Fruit fly (Drosophila melanogaster): ENCODE data around the gene CG12155.

The CG12155 gene

DNA sequence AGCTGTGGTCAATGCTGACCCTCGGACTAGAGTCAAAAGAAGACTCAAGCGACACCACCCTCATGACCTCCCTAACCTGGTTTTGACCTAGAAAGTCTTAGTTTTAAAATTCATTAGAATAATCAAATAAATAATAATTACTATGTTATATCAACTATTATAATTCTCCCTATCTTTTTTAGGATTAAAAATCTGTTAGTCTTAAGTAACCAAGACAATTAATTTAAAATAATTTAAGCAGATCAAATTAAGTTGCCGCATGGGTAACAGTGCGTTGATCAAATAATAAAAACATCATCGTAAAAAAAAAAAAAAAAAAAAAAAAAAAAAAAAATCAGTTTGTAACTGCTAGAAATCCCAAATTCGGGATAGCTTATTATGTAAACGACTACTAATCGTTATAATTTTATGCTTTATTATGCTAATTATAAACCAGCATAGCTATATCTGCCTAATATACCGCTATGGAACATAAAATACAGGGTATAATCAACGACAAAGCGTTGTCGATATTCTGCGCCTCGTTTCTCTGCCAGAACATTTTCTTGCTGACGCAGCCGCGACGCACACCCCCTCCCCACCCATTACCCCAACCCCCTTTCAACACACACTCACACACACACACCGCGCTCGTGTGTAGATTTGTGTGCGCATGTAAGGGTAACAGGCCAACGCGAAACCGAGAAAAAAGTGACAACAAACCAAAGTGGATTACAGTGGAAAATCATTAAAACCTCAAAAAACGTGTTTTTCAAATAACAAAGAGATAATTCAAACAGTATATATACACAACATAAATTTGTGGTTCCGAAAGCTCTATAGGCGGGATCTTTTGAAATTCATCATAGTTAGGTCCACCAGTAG lies 25.3 kb upstream of the CG12155 start:
- TF ChIP-seq CG7045 (GFP tag; optimal IDR thresholded peaks at IDR 0.05) (peak; percentile 34), CG1620 (GFP tag; optimal IDR thresholded peaks at IDR 0.05) (peak; percentile 62), CG11617 (GFP tag; optimal IDR thresholded peaks at IDR 0.05) (peak; percentile 79), pad (GFP tag; optimal IDR thresholded peaks at IDR 0.05) (peak; percentile 75), CG33017 (tag; optimal IDR thresholded peaks at IDR 0.05) (peak; percentile 61), CG7101 (tag; optimal IDR thresholded peaks at IDR 0.05) (peak; percentile 89), CG5204 (GFP tag; optimal IDR thresholded peaks at IDR 0.05) (peak; percentile 20), Clk (GFP tag; optimal IDR thresholded peaks at IDR 0.05) (peak; percentile 3), tj (GFP tag; optimal IDR thresholded peaks at IDR 0.05) (peak; percentile 100), Mnt (GFP tag; optimal IDR thresholded peaks at IDR 0.05) (peak; percentile 82), Hr96 (GFP tag; optimal IDR thresholded peaks at IDR 0.05) (peak; percentile 74), bab1 (GFP tag; optimal IDR thresholded peaks at IDR 0.05) (peak; percentile 96), CG14711 (tag; optimal IDR thresholded peaks at IDR 0.05) (peak; percentile 75), CG12768 (GFP tag; optimal IDR thresholded peaks at IDR 0.05) (peak; percentile 63), Crg-1 (GFP tag; optimal IDR thresholded peaks at IDR 0.05) (peak; percentile 57), cic (GFP tag; optimal IDR thresholded peaks at IDR 0.05) (peak; percentile 70)

DNA sequence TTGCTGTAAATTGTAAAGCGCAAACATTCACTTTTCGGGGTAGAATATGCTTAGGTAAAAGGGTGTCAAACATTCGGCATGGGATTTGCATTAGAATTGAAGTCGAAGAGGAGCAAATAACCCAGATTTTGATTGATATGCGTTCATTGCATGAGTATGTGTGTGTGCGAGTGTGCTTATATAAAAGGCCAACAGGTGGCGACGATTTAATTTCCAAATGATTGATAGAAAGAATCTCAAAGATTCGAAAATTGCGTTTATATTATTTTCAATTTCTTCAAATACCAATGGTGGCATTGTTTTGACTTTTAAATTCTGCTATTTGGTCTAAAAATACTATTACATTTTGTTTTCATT lies 24.7 kb upstream of the CG12155 start:
- TF ChIP-seq CG12768 (GFP tag; optimal IDR thresholded peaks at IDR 0.05) (no peak), tj (GFP tag; optimal IDR thresholded peaks at IDR 0.05) (no peak), Clk (GFP tag; optimal IDR thresholded peaks at IDR 0.05) (no peak), CG1620 (GFP tag; optimal IDR thresholded peaks at IDR 0.05) (no peak), CG7045 (GFP tag; optimal IDR thresholded peaks at IDR 0.05) (no peak), cnc (optimal IDR thresholded peaks at IDR 0.05) (no peak), pad (GFP tag; optimal IDR thresholded peaks at IDR 0.05) (no peak), cic (GFP tag; optimal IDR thresholded peaks at IDR 0.05) (no peak)

DNA sequence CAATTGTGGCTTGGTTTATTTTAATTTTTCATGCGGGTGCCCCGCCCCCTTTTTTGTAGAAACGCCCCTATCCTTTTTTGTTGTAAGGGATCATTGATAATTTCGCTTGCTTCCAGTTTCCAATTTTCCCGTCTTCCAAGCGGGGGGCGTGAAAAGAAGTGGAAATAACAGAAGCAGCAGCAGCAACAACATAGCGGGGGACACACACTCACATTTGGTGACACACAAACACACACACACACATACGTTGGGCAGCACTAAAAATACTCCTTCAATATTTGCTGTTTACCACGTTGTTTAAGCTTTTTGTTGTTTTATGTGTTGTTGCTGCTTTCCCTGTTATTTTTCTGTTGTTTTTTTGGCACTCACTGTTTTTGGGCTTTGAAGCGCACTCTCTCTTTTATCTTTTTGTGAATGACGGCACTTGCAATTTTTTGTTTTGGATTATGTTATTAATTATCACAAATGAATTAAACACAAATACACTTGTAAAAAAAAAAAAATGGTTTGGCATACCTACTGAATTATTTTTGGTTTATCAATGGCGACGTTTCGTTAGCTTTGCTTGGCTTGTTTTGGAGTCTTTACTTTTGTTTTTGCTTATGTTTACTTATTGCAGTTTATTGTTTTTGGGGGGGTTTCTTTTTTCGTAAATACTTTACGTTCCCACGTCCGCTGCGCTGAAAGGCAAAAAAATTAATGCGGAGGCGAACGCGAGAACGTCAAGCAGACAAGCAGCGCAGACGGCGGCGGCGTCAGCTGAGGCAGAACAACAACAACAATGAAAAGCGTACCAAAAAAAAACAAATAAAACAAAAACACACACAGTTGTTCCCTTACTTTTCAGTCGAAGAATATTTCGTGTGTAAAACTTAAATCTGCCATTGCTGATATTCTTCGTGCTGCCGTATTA lies 24.0 kb upstream of the CG12155 start:
- TF ChIP-seq Clk (GFP tag; optimal IDR thresholded peaks at IDR 0.05) = no peak
- peak; percentile 42 for TF ChIP-seq kay (GFP tag; ENCODE audit: borderline replicate concordance)

dm6 chrX:7705175-7706097 lies 23.1 kb upstream of the CG12155 start:
- TF ChIP-seq cnc (optimal IDR thresholded peaks at IDR 0.05) = no peak
- peak; percentile 93 for TF ChIP-seq Mnt (GFP tag; optimal IDR thresholded peaks at IDR 0.05)
- TF ChIP-seq CG7045 (GFP tag; optimal IDR thresholded peaks at IDR 0.05) = peak; percentile 92
- TF ChIP-seq bab1 (GFP tag; optimal IDR thresholded peaks at IDR 0.05) = peak; percentile 95
- TF ChIP-seq ovo (GFP tag; optimal IDR thresholded peaks at IDR 0.05) = peak; percentile 83
- TF ChIP-seq CG33017 (tag; optimal IDR thresholded peaks at IDR 0.05) = peak; percentile 88
- TF ChIP-seq kay (GFP tag; ENCODE audit: borderline replicate concordance) = peak; percentile 93
- TF ChIP-seq Hr96 (GFP tag; optimal IDR thresholded peaks at IDR 0.05) = peak; percentile 85
- TF ChIP-seq CG7101 (tag; optimal IDR thresholded peaks at IDR 0.05) = peak; percentile 96
- peak; percentile 83 for TF ChIP-seq tj (GFP tag; optimal IDR thresholded peaks at IDR 0.05)
- TF ChIP-seq Clk (GFP tag; optimal IDR thresholded peaks at IDR 0.05) = peak; percentile 83
- peak; percentile 81 for TF ChIP-seq CG5204 (GFP tag; optimal IDR thresholded peaks at IDR 0.05)
- peak; percentile 90 for TF ChIP-seq CG14711 (tag; optimal IDR thresholded peaks at IDR 0.05)
- peak; percentile 98 for TF ChIP-seq CG11617 (GFP tag; optimal IDR thresholded peaks at IDR 0.05)
- peak; percentile 86 for TF ChIP-seq CG1620 (GFP tag; optimal IDR thresholded peaks at IDR 0.05)
- peak; percentile 67 for TF ChIP-seq toe (GFP tag; optimal IDR thresholded peaks at IDR 0.05)
- TF ChIP-seq CG12768 (GFP tag; optimal IDR thresholded peaks at IDR 0.05) = peak; percentile 88
- TF ChIP-seq pad (GFP tag; optimal IDR thresholded peaks at IDR 0.05) = peak; percentile 92
- TF ChIP-seq cic (GFP tag; optimal IDR thresholded peaks at IDR 0.05) = peak; percentile 42
- peak; percentile 93 for TF ChIP-seq Crg-1 (GFP tag; optimal IDR thresholded peaks at IDR 0.05)

All from whole organism, adult.